Worm (Caenorhabditis elegans) whole organism, mixed stage, embryonic: ENCODE results near the gene K02G10.15.

Source experiments
- M03D4.4 ChIP-seq: sonication (generic microtip); optimal IDR thresholded peaks from 2 replicates; lab custom pipeline; 2017; ENCODE audit warnings: mild to moderate bottlenecking, missing genetic modification characterization, missing compliant biosample characterization
- bed-3 ChIP-seq: fragments of 200-800 bp; sonication (Bioruptor generic); optimal IDR thresholded peaks from 3 replicates; lab custom pipeline; 2018; ENCODE audit warnings: mild to moderate bottlenecking, missing genetic modification characterization, moderate library complexity, missing compliant biosample characterization
- blmp-1 ChIP-seq: fragments of 150-350 bp; optimal IDR thresholded peaks from 2 replicates; lab custom pipeline; 2014; ENCODE audit warnings: missing biosample characterization, missing genetic modification characterization
- ceh-39 ChIP-seq: fragments of 150-350 bp; optimal IDR thresholded peaks from 2 replicates; lab custom pipeline; 2014; ENCODE audit warnings: missing biosample characterization, missing genetic modification characterization
- ceh-43 ChIP-seq: fragments of 200-800 bp; sonication (Bioruptor generic); optimal IDR thresholded peaks from 2 replicates; lab custom pipeline; 2018; ENCODE audit warnings: mild to moderate bottlenecking, missing genetic modification characterization, moderate library complexity, missing compliant biosample characterization
- ces-1 ChIP-seq: fragments of 150-350 bp; optimal IDR thresholded peaks from 2 replicates; lab custom pipeline; 2014; ENCODE audit warnings: missing biosample characterization, missing genetic modification reagents, missing genetic modification characterization
- cnd-1 ChIP-seq: fragments of 200-800 bp; sonication (Bioruptor generic); optimal IDR thresholded peaks from 2 replicates; lab custom pipeline; 2018; ENCODE audit warnings: mild to moderate bottlenecking, missing genetic modification characterization, missing compliant biosample characterization
- drap-1 ChIP-seq: fragments of 200-800 bp; sonication (Bioruptor generic); optimal IDR thresholded peaks from 3 replicates; lab custom pipeline; 2018; ENCODE audit warnings: mild to moderate bottlenecking, missing genetic modification characterization, missing compliant biosample characterization
- elt-1 ChIP-seq: sonication (generic microtip); optimal IDR thresholded peaks from 2 replicates; lab custom pipeline; 2017; ENCODE audit warnings: missing genetic modification characterization, mild to moderate bottlenecking, missing compliant biosample characterization, antibody characterized with exemption, moderate library complexity, borderline replicate concordance; ENCODE audit not compliant: insufficient read depth
- elt-3 ChIP-seq: fragments of 150-350 bp; optimal IDR thresholded peaks from 2 replicates; lab custom pipeline; 2014; ENCODE audit warnings: missing biosample characterization, missing genetic modification characterization
- flh-1 ChIP-seq: fragments of 200-800 bp; sonication (Bioruptor generic); optimal IDR thresholded peaks from 2 replicates; lab custom pipeline; 2018; ENCODE audit warnings: mild to moderate bottlenecking, missing genetic modification characterization, moderate library complexity, missing compliant biosample characterization
- ham-2 ChIP-seq: fragments of 200-800 bp; sonication (Bioruptor generic); optimal IDR thresholded peaks from 2 replicates; lab custom pipeline; 2018; ENCODE audit warnings: mild to moderate bottlenecking, missing genetic modification characterization, missing compliant biosample characterization
- hlh-1 ChIP-seq: fragments of 150-350 bp; optimal IDR thresholded peaks from 2 replicates; lab custom pipeline; 2014; ENCODE audit warnings: missing biosample characterization, missing genetic modification reagents, missing genetic modification characterization
- lin-13 ChIP-seq: fragments of 150-350 bp; optimal IDR thresholded peaks from 2 replicates; lab custom pipeline; 2014; ENCODE audit warnings: missing biosample characterization, missing genetic modification characterization
- lin-32 ChIP-seq: fragments of 200-800 bp; sonication (Bioruptor generic); optimal IDR thresholded peaks from 2 replicates; lab custom pipeline; 2018; ENCODE audit warnings: mild to moderate bottlenecking, missing genetic modification characterization, missing compliant biosample characterization
- lsy-2 ChIP-seq: fragments of 150-350 bp; optimal IDR thresholded peaks from 2 replicates; lab custom pipeline; 2014; ENCODE audit warnings: missing biosample characterization, missing genetic modification characterization
- mab-5 ChIP-seq: fragments of 150-350 bp; optimal IDR thresholded peaks from 2 replicates; lab custom pipeline; 2014; ENCODE audit warnings: missing biosample characterization, missing genetic modification characterization
- mep-1 ChIP-seq: fragments of 150-350 bp; optimal IDR thresholded peaks from 2 replicates; lab custom pipeline; 2017; ENCODE audit warnings: missing biosample characterization, missing genetic modification reagents, missing genetic modification characterization, inconsistent platforms
- mls-2 ChIP-seq: sonication (generic microtip); optimal IDR thresholded peaks from 2 replicates; lab custom pipeline; 2016; ENCODE audit warnings: mild to moderate bottlenecking, missing genetic modification characterization, moderate library complexity, missing compliant biosample characterization
- nhr-2 ChIP-seq: fragments of 150-350 bp; optimal IDR thresholded peaks from 2 replicates; lab custom pipeline; 2014; ENCODE audit warnings: missing biosample characterization, missing genetic modification characterization
- nhr-237 ChIP-seq: fragments of 150-350 bp; optimal IDR thresholded peaks from 2 replicates; lab custom pipeline; 2014; ENCODE audit warnings: missing biosample characterization, missing genetic modification characterization
- nhr-28 ChIP-seq: fragments of 150-350 bp; optimal IDR thresholded peaks from 2 replicates; lab custom pipeline; 2014; ENCODE audit warnings: missing biosample characterization, missing genetic modification characterization
- nhr-76 ChIP-seq: sonication (generic microtip); optimal IDR thresholded peaks from 2 replicates; lab custom pipeline; 2017; ENCODE audit warnings: missing biosample characterization, missing genetic modification characterization
- pha-4 ChIP-seq: fragments of 150-350 bp; optimal IDR thresholded peaks from 2 replicates; lab custom pipeline; 2018; ENCODE audit warnings: missing biosample characterization, missing genetic modification reagents, missing genetic modification characterization
- sem-2 ChIP-seq: fragments of 200-800 bp; sonication (Bioruptor generic); optimal IDR thresholded peaks from 2 replicates; lab custom pipeline; 2018; ENCODE audit warnings: mild to moderate bottlenecking, missing genetic modification characterization, missing compliant biosample characterization
- snpc-4 ChIP-seq: fragments of 150-350 bp; optimal IDR thresholded peaks from 2 replicates; lab custom pipeline; 2014; ENCODE audit warnings: missing biosample characterization, missing genetic modification characterization
- tbx-8 ChIP-seq: fragments of 200-800 bp; sonication (Bioruptor generic); optimal IDR thresholded peaks from 2 replicates; lab custom pipeline; 2018; ENCODE audit warnings: mild to moderate bottlenecking, missing genetic modification characterization, moderate library complexity, missing compliant biosample characterization
- unc-39 ChIP-seq: fragments of 150-350 bp; optimal IDR thresholded peaks from 2 replicates; lab custom pipeline; 2014; ENCODE audit warnings: missing biosample characterization, missing genetic modification characterization
- unc-62 ChIP-seq: fragments of 150-350 bp; optimal IDR thresholded peaks from 2 replicates; lab custom pipeline; 2014; ENCODE audit warnings: missing biosample characterization, missing genetic modification reagents, missing genetic modification characterization
- zip-8 ChIP-seq: fragments of 150-350 bp; optimal IDR thresholded peaks from 2 replicates; lab custom pipeline; 2014; ENCODE audit warnings: missing biosample characterization, missing genetic modification characterization
- ztf-11 ChIP-seq: fragments of 150-350 bp; optimal IDR thresholded peaks from 2 replicates; lab custom pipeline; 2014; ENCODE audit warnings: missing biosample characterization, missing genetic modification characterization

K02G10.15 gene

ce11 chrX:4658706-4659105 lies 23.8 kb downstream of the K02G10.15 start:
- TF ChIP-seq bed-3 (GFP tag; lab: Kevin White, UChicago) = no peak
- TF ChIP-seq nhr-76 = no peak
- no peak for TF ChIP-seq M03D4.4 (tag; lab: Kevin White, UChicago)
- TF ChIP-seq lin-32 = no peak
- TF ChIP-seq drap-1 (GFP tag; lab: Kevin White, UChicago) = no peak
- TF ChIP-seq zip-8 (tag; lab: Kevin White, UChicago) = no peak
- TF ChIP-seq nhr-28 (tag; lab: Kevin White, UChicago) = no peak
- TF ChIP-seq blmp-1 (tag; lab: Kevin White, UChicago) = no peak
- TF ChIP-seq lin-13 (tag; lab: Kevin White, UChicago) = no peak
- no peak for TF ChIP-seq ceh-39
- no peak for TF ChIP-seq pha-4 (tag; lab: Kevin White, UChicago)
- TF ChIP-seq, all 35 proteins: peak for 0

ce11 chrX:4658303-4658702 lies 24.2 kb downstream of the K02G10.15 start:
- TF ChIP-seq hlh-1 = no peak
- TF ChIP-seq mls-2 (tag; lab: Kevin White, UChicago) = no peak
- no peak for TF ChIP-seq ham-2
- no peak for TF ChIP-seq lin-13 (tag; lab: Kevin White, UChicago)
- TF ChIP-seq unc-62 (GFP tag; lab: Kevin White, UChicago) = no peak
- no peak for TF ChIP-seq mab-5
- TF ChIP-seq nhr-28 (tag; lab: Kevin White, UChicago) = no peak
- TF ChIP-seq M03D4.4 (tag; lab: Kevin White, UChicago) = no peak
- no peak for TF ChIP-seq lsy-2 (tag; lab: Kevin White, UChicago)
- TF ChIP-seq nhr-237 (tag; lab: Kevin White, UChicago) = no peak
- TF ChIP-seq ceh-43 (GFP tag; lab: Kevin White, UChicago) = no peak
- no peak for TF ChIP-seq flh-1
- no peak for TF ChIP-seq sem-2 (GFP tag; lab: Kevin White, UChicago)
- TF ChIP-seq elt-1 (tag; lab: Kevin White, UChicago) = no peak
- no peak for TF ChIP-seq elt-3 (tag; lab: Kevin White, UChicago)
- TF ChIP-seq ces-1 (GFP tag; lab: Kevin White, UChicago) = no peak

ce11 chrX:4657577-4657976 lies 24.9 kb downstream of the K02G10.15 start:
- no peak for TF ChIP-seq elt-3 (tag; lab: Kevin White, UChicago)
- no peak for TF ChIP-seq lin-32

- TF ChIP-seq lin-32 (no peak), mab-5 (no peak), hlh-1 (no peak), elt-3 (tag; lab: Kevin White, UChicago) (no peak), drap-1 (GFP tag; lab: Kevin White, UChicago) (no peak), lin-13 (tag; lab: Kevin White, UChicago) (no peak), mls-2 (tag; lab: Kevin White, UChicago) (no peak), snpc-4 (tag; lab: Kevin White, UChicago) (no peak), unc-39 (tag; lab: Kevin White, UChicago) (no peak), pha-4 (tag; lab: Kevin White, UChicago) (no peak), nhr-2 (tag; lab: Kevin White, UChicago) (no peak), zip-8 (tag; lab: Kevin White, UChicago) (no peak), nhr-28 (tag; lab: Kevin White, UChicago) (no peak), cnd-1 (tag; lab: Kevin White, UChicago) (no peak), ceh-39 (no peak), blmp-1 (tag; lab: Kevin White, UChicago) (no peak), ces-1 (GFP tag; lab: Kevin White, UChicago) (no peak), sem-2 (GFP tag; lab: Kevin White, UChicago) (no peak), lsy-2 (tag; lab: Kevin White, UChicago) (no peak), tbx-8 (no peak)
These were observed 28.5 kb downstream of the K02G10.15 start, which contains the start of gene ceh-1 for ce11 chrX:4654057-4654456. Gene ceh-1, minus strand, starts transcription at chrX:4654157.

- TF ChIP-seq lin-13 (tag; lab: Kevin White, UChicago) (no peak), sem-2 (GFP tag; lab: Kevin White, UChicago) (no peak), mep-1 (tag; lab: Kevin White, UChicago) (no peak), elt-1 (tag; lab: Kevin White, UChicago) (no peak), unc-39 (tag; lab: Kevin White, UChicago) (no peak), lsy-2 (tag; lab: Kevin White, UChicago) (no peak), ham-2 (no peak), snpc-4 (tag; lab: Kevin White, UChicago) (no peak), elt-3 (tag; lab: Kevin White, UChicago) (no peak), nhr-237 (tag; lab: Kevin White, UChicago) (no peak), M03D4.4 (tag; lab: Kevin White, UChicago) (no peak), drap-1 (GFP tag; lab: Kevin White, UChicago) (no peak), pha-4 (tag; lab: Kevin White, UChicago) (no peak), nhr-2 (tag; lab: Kevin White, UChicago) (no peak), mab-5 (no peak), ceh-43 (GFP tag; lab: Kevin White, UChicago) (no peak), ztf-11 (no peak), unc-62 (GFP tag; lab: Kevin White, UChicago) (no peak)
These were observed 29.6 kb downstream of the K02G10.15 start for ce11 chrX:4652950-4653349.
